Worm (Caenorhabditis elegans) whole organism, late embryonic: Measurements from ENCODE around the gene C26B9.7.
A peak's percentile ranks its signal among the peaks of the same experiment; 100 is the strongest.

ENCODE experiments used
- F13H6.1 ChIP-seq: sonication (generic microtip); optimal IDR thresholded peaks from 2 replicates; lab custom pipeline; 2016; ENCODE audit warnings: missing genetic modification characterization, missing compliant biosample characterization
- K09A11.1 ChIP-seq: sonication (generic microtip); optimal IDR thresholded peaks from 2 replicates; lab custom pipeline; 2017; ENCODE audit warnings: antibody characterized with exemption, mild to moderate bottlenecking, missing genetic modification characterization, missing compliant biosample characterization; ENCODE audit not compliant: insufficient read depth
- T23F11.4 ChIP-seq: fragments of 200-800 bp; sonication (Bioruptor generic); optimal IDR thresholded peaks from 2 replicates; lab custom pipeline; 2018; ENCODE audit warnings: mild to moderate bottlenecking, missing genetic modification characterization, missing compliant biosample characterization
- Y22D7AL.16 ChIP-seq: sonication (generic microtip); optimal IDR thresholded peaks from 2 replicates; lab custom pipeline; 2016; ENCODE audit warnings: missing genetic modification characterization, missing compliant biosample characterization
- ceh-14 ChIP-seq: sonication (generic microtip); optimal IDR thresholded peaks from 2 replicates; lab custom pipeline; 2016; ENCODE audit warnings: missing genotype, missing genetic modification characterization, missing compliant biosample characterization
- ceh-18 ChIP-seq: sonication (generic microtip); optimal IDR thresholded peaks from 2 replicates; lab custom pipeline; 2016; ENCODE audit warnings: missing genetic modification characterization, missing compliant biosample characterization
- ceh-19 ChIP-seq: fragments of 200-800 bp; sonication (Bioruptor generic); optimal IDR thresholded peaks from 2 replicates; lab custom pipeline; 2018; ENCODE audit warnings: mild to moderate bottlenecking, missing genetic modification characterization, missing compliant biosample characterization
- ceh-2 ChIP-seq: sonication (generic microtip); optimal IDR thresholded peaks from 2 replicates; lab custom pipeline; 2016; ENCODE audit warnings: missing genotype, missing genetic modification characterization, missing compliant biosample characterization
- ceh-31 ChIP-seq: sonication (generic microtip); optimal IDR thresholded peaks from 2 replicates; lab custom pipeline; 2016; ENCODE audit warnings: missing genetic modification characterization, missing compliant biosample characterization
- ceh-34 ChIP-seq: sonication (generic microtip); optimal IDR thresholded peaks from 2 replicates; lab custom pipeline; 2016; ENCODE audit warnings: mild to moderate bottlenecking, missing genetic modification characterization, missing compliant biosample characterization
- ceh-45 ChIP-seq: fragments of 200-800 bp; sonication (Bioruptor generic); IDR thresholded peaks from 2 replicates; pipeline ENCODE4 v1.3.6; 2022; ENCODE audit warnings: missing genetic modification reagents, missing genetic modification characterization, missing compliant biosample characterization
- ceh-48 ChIP-seq: sonication (generic microtip); optimal IDR thresholded peaks from 2 replicates; lab custom pipeline; 2016; ENCODE audit warnings: missing genetic modification characterization, inconsistent platforms, missing compliant biosample characterization
- ceh-6 ChIP-seq: fragments of 200-800 bp; sonication (Bioruptor generic); optimal IDR thresholded peaks from 2 replicates; lab custom pipeline; 2018; ENCODE audit warnings: mild to moderate bottlenecking, missing genetic modification characterization, missing compliant biosample characterization
- ceh-9 ChIP-seq: sonication (generic microtip); optimal IDR thresholded peaks from 2 replicates; lab custom pipeline; 2016; ENCODE audit warnings: mild to moderate bottlenecking, missing genetic modification characterization, inconsistent platforms, missing compliant biosample characterization
- dmd-4 ChIP-seq: sonication (generic microtip); optimal IDR thresholded peaks from 2 replicates; lab custom pipeline; 2016; ENCODE audit warnings: borderline replicate concordance, missing genetic modification characterization, missing compliant biosample characterization
- dve-1 ChIP-seq: sonication (generic microtip); optimal IDR thresholded peaks from 2 replicates; lab custom pipeline; 2017; ENCODE audit warnings: antibody characterized with exemption, mild to moderate bottlenecking, missing genetic modification characterization, missing compliant biosample characterization
- elt-2 ChIP-seq: sonication (generic microtip); optimal IDR thresholded peaks from 2 replicates; lab custom pipeline; 2016; ENCODE audit warnings: missing genetic modification reagents, missing genetic modification characterization, missing compliant biosample characterization
- eyg-1 ChIP-seq: sonication (generic microtip); optimal IDR thresholded peaks from 2 replicates; lab custom pipeline; 2016; ENCODE audit warnings: missing genotype, missing genetic modification characterization, missing compliant biosample characterization
- fax-1 ChIP-seq: sonication (generic microtip); optimal IDR thresholded peaks from 2 replicates; lab custom pipeline; 2016; ENCODE audit warnings: missing genotype, missing genetic modification characterization, missing compliant biosample characterization
- hlh-30 ChIP-seq: sonication (generic microtip); optimal IDR thresholded peaks from 2 replicates; lab custom pipeline; 2017; ENCODE audit warnings: antibody characterized with exemption, missing genetic modification characterization, missing compliant biosample characterization; ENCODE audit not compliant: insufficient read depth
- hlh-6 ChIP-seq: sonication (generic microtip); optimal IDR thresholded peaks from 2 replicates; lab custom pipeline; 2016; ENCODE audit warnings: missing genotype, missing genetic modification characterization, missing compliant biosample characterization
- hlh-8 ChIP-seq: sonication (generic microtip); optimal IDR thresholded peaks from 2 replicates; lab custom pipeline; 2016; ENCODE audit warnings: missing genotype, missing genetic modification characterization, missing compliant biosample characterization
- mec-3 ChIP-seq: sonication (generic microtip); optimal IDR thresholded peaks from 2 replicates; lab custom pipeline; 2016; ENCODE audit warnings: borderline replicate concordance, missing genetic modification characterization, missing compliant biosample characterization
- nfya-1 ChIP-seq: sonication (generic microtip); optimal IDR thresholded peaks from 2 replicates; lab custom pipeline; 2017; ENCODE audit warnings: missing genetic modification characterization, mild to moderate bottlenecking, missing compliant biosample characterization, antibody characterized with exemption, moderate library complexity
- nhr-232 ChIP-seq: sonication (generic microtip); optimal IDR thresholded peaks from 2 replicates; lab custom pipeline; 2016; ENCODE audit warnings: missing genetic modification characterization, missing compliant biosample characterization
- odd-2 ChIP-seq: sonication (generic microtip); optimal IDR thresholded peaks from 2 replicates; lab custom pipeline; 2017; ENCODE audit warnings: antibody characterized with exemption, mild to moderate bottlenecking, missing genetic modification characterization, missing compliant biosample characterization
- pha-2 ChIP-seq: sonication (generic microtip); optimal IDR thresholded peaks from 2 replicates; lab custom pipeline; 2017; ENCODE audit warnings: mild to moderate bottlenecking, missing genetic modification characterization, missing compliant biosample characterization
- pha-4 ChIP-seq: fragments of 150-350 bp; optimal IDR thresholded peaks from 2 replicates; lab custom pipeline; 2018; ENCODE audit warnings: missing biosample characterization, missing genetic modification reagents, missing genetic modification characterization
- rnt-1 ChIP-seq: sonication (generic microtip); optimal IDR thresholded peaks from 2 replicates; lab custom pipeline; 2016; ENCODE audit warnings: missing genetic modification characterization, missing compliant biosample characterization
- sdc-2 ChIP-seq: sonication (generic microtip); optimal IDR thresholded peaks from 2 replicates; lab custom pipeline; 2016; ENCODE audit warnings: missing genotype, missing genetic modification characterization, missing compliant biosample characterization
- sox-2 ChIP-seq: fragments of 200-800 bp; sonication (Bioruptor generic); IDR thresholded peaks from 2 replicates; pipeline ENCODE4 v1.3.6; 2022; ENCODE audit warnings: missing genetic modification reagents, missing genetic modification characterization, missing compliant biosample characterization
- sox-4 ChIP-seq: sonication (generic microtip); optimal IDR thresholded peaks from 2 replicates; lab custom pipeline; 2017; ENCODE audit warnings: mild to moderate bottlenecking, missing genetic modification characterization, inconsistent platforms, missing compliant biosample characterization
- tbx-2 ChIP-seq: sonication (generic microtip); optimal IDR thresholded peaks from 2 replicates; lab custom pipeline; 2016; ENCODE audit warnings: missing genetic modification characterization, missing compliant biosample characterization
- unc-42 ChIP-seq: sonication (generic microtip); optimal IDR thresholded peaks from 2 replicates; lab custom pipeline; 2016; ENCODE audit warnings: missing genotype, missing genetic modification characterization, missing compliant biosample characterization
- unc-55 ChIP-seq: sonication (generic microtip); optimal IDR thresholded peaks from 2 replicates; lab custom pipeline; 2017; ENCODE audit warnings: missing biosample characterization, missing genetic modification reagents, missing genetic modification characterization
- unc-86 ChIP-seq: sonication (generic microtip); optimal IDR thresholded peaks from 2 replicates; lab custom pipeline; 2016; ENCODE audit warnings: missing genetic modification characterization, missing compliant biosample characterization

Gene C26B9.7

ce11 chrX:5366613-5367012 is 24.5 kb downstream of the C26B9.7 start:
- TF ChIP-seq F13H6.1 (tag; lab: Kevin White, UChicago) (no peak), sox-2 (GFP tag; lab: Robert Waterston, UW) (no peak), ceh-9 (tag; lab: Kevin White, UChicago) (no peak), unc-42 (tag; lab: Kevin White, UChicago) (no peak), Y22D7AL.16 (tag; lab: Kevin White, UChicago) (no peak), ceh-31 (tag; lab: Kevin White, UChicago) (no peak), hlh-6 (tag; lab: Kevin White, UChicago) (no peak), sox-4 (tag; lab: Kevin White, UChicago) (no peak), hlh-8 (tag; lab: Kevin White, UChicago) (no peak), ceh-48 (tag; lab: Kevin White, UChicago) (no peak), nhr-232 (no peak), pha-2 (no peak), mec-3 (no peak), ceh-45 (GFP tag; lab: Robert Waterston, UW) (no peak), unc-55 (no peak)

ce11 chrX:5368220-5368619 is 26.1 kb downstream of the C26B9.7 start, which contains the start of gene jkk-1:
jkk-1 (plus strand) TSS chrX:5368468.
- no peak for TF ChIP-seq pha-4 (tag; lab: Kevin White, UChicago)
- peak; percentile 59 for TF ChIP-seq nfya-1
- no peak for TF ChIP-seq odd-2 (tag; lab: Kevin White, UChicago)
- peak; percentile 64 for TF ChIP-seq ceh-31 (tag; lab: Kevin White, UChicago)
- TF ChIP-seq Y22D7AL.16 (tag; lab: Kevin White, UChicago) = no peak
- TF ChIP-seq ceh-14 (tag; lab: Kevin White, UChicago) = peak; percentile 32
- TF ChIP-seq pha-2 = no peak
- TF ChIP-seq eyg-1 (tag; lab: Kevin White, UChicago) = no peak
- no peak for TF ChIP-seq elt-2 (tag; lab: Kevin White, UChicago)
- TF ChIP-seq ceh-48 (tag; lab: Kevin White, UChicago) = peak; percentile 82
- TF ChIP-seq nhr-232 = no peak
- no peak for TF ChIP-seq T23F11.4 (GFP tag; lab: Kevin White, UChicago)
- no peak for TF ChIP-seq K09A11.1 (tag; lab: Kevin White, UChicago)
- peak; percentile 71 for TF ChIP-seq unc-42 (tag; lab: Kevin White, UChicago)
- TF ChIP-seq sdc-2 (tag; lab: Kevin White, UChicago) = peak; percentile 68
- no peak for TF ChIP-seq fax-1
- TF ChIP-seq F13H6.1 (tag; lab: Kevin White, UChicago) = no peak
- TF ChIP-seq tbx-2 (tag; lab: Kevin White, UChicago) = peak; percentile 30
- TF ChIP-seq unc-86 (tag; lab: Kevin White, UChicago) = no peak
- TF ChIP-seq ceh-2 (tag; lab: Kevin White, UChicago) = no peak
- TF ChIP-seq ceh-19 (GFP tag; lab: Kevin White, UChicago) = peak; percentile 44
- TF ChIP-seq ceh-34 (tag; lab: Kevin White, UChicago) = peak; percentile 46
- no peak for TF ChIP-seq dmd-4 (tag; lab: Kevin White, UChicago)
- no peak for TF ChIP-seq ceh-9 (tag; lab: Kevin White, UChicago)
- peak; percentile 35 for TF ChIP-seq ceh-6 (GFP tag; lab: Kevin White, UChicago)
- TF ChIP-seq, all 69 proteins: peak for 10

- TF ChIP-seq K09A11.1 (tag; lab: Kevin White, UChicago) (no peak), dve-1 (no peak), F13H6.1 (tag; lab: Kevin White, UChicago) (no peak), ceh-19 (GFP tag; lab: Kevin White, UChicago) (no peak), rnt-1 (tag; lab: Kevin White, UChicago) (no peak), hlh-30 (no peak), ceh-18 (tag; lab: Kevin White, UChicago) (no peak)
These were observed 28.5 kb downstream of the C26B9.7 start for ce11 chrX:5370605-5371004.
